Fruit fly (Drosophila melanogaster) whole organism, wandering third instar larva: ENCODE measurements around the gene CG31099.

Experiments
- Abd-B ChIP-seq: fragments of >200 bp; optimal IDR thresholded peaks from 2 replicates; lab custom pipeline; 2017; ENCODE audit warnings: missing biosample characterization, missing genetic modification characterization
- CG32264 ChIP-seq: fragments of 200-800 bp; sonication (Bioruptor generic); optimal IDR thresholded peaks from 2 replicates; lab custom pipeline; 2016; ENCODE audit warnings: missing biosample characterization, missing genetic modification characterization
- CG9705 ChIP-seq: fragments of 200-800 bp; sonication (Bioruptor generic); optimal IDR thresholded peaks from 2 replicates; lab custom pipeline; 2018; ENCODE audit warnings: missing biosample characterization, mild to moderate bottlenecking, missing genetic modification characterization
- CrebA ChIP-seq: fragments of 200-800 bp; sonication (Bioruptor generic); optimal IDR thresholded peaks from 2 replicates; lab custom pipeline; 2016; ENCODE audit warnings: missing biosample characterization, mild to moderate bottlenecking, missing genetic modification characterization, borderline replicate concordance
- Dif ChIP-seq: fragments of 200-275, 200-300 bp; sonication (Bioruptor generic); optimal IDR thresholded peaks from 2 replicates; lab custom pipeline; 2018; ENCODE audit warnings: missing biosample characterization, missing genetic modification characterization; ENCODE audit not compliant: partially characterized antibody
- HLH106 ChIP-seq: fragments of 200-800 bp; optimal IDR thresholded peaks from 3 replicates; lab custom pipeline; 2019; ENCODE audit warnings: missing biosample characterization, mild to moderate bottlenecking, missing genetic modification characterization, moderate library complexity
- Hnf4 ChIP-seq: fragments of 200-800 bp; sonication (Bioruptor generic); optimal IDR thresholded peaks from 2 replicates; lab custom pipeline; 2016; ENCODE audit warnings: missing biosample characterization, mild to moderate bottlenecking, missing genetic modification characterization
- Hr78 ChIP-seq: fragments of >200 bp; optimal IDR thresholded peaks from 2 replicates; lab custom pipeline; 2017; ENCODE audit warnings: missing biosample characterization, missing genetic modification characterization
- Hr83 ChIP-seq: fragments of 200-300 bp; sonication (Bioruptor generic); optimal IDR thresholded peaks from 2 replicates; lab custom pipeline; 2016; ENCODE audit warnings: missing biosample characterization, mild to moderate bottlenecking, missing genetic modification characterization, moderate library complexity; ENCODE audit not compliant: poor library complexity, severe bottlenecking
- Jra ChIP-seq: sonication (Bioruptor generic); optimal IDR thresholded peaks from 2 replicates; lab custom pipeline; 2016; ENCODE audit warnings: missing biosample characterization, missing genetic modification characterization
- Myc ChIP-seq: fragments of >200 bp; optimal IDR thresholded peaks from 2 replicates; lab custom pipeline; 2017
- N ChIP-seq: fragments of >200 bp; optimal IDR thresholded peaks from 2 replicates; lab custom pipeline; 2018; ENCODE audit warnings: missing biosample characterization, missing external identifiers, missing genetic modification characterization
- OdsH ChIP-seq: fragments of 200-800 bp; sonication (Bioruptor generic); optimal IDR thresholded peaks from 2 replicates; lab custom pipeline; 2016; ENCODE audit warnings: missing biosample characterization, mild to moderate bottlenecking, missing genetic modification characterization
- Rel ChIP-seq, 2 experiments: fragments of 200-800 bp; sonication (Bioruptor generic) in 1 of 2; optimal IDR thresholded peaks; 2 replicates in 1 of 2; 3 replicates in 1 of 2; lab custom pipeline; 2016 to 2019; ENCODE audit warnings: mild to moderate bottlenecking in 2 of 2, missing biosample characterization in 2 of 2, missing genetic modification characterization in 2 of 2, moderate library complexity in 1 of 2
- Sp1 ChIP-seq: fragments of 200-800 bp; sonication (Bioruptor generic); optimal IDR thresholded peaks from 3 replicates; lab custom pipeline; 2019; ENCODE audit warnings: missing biosample characterization, mild to moderate bottlenecking, missing genetic modification characterization, moderate library complexity
- Vsx2 ChIP-seq: fragments of 200-300, 225-300 bp; sonication (Bioruptor generic); optimal IDR thresholded peaks from 2 replicates; lab custom pipeline; 2018; ENCODE audit warnings: missing biosample characterization, missing genetic modification characterization; ENCODE audit not compliant: partially characterized antibody
- br ChIP-seq: fragments of 200-800 bp; sonication (Bioruptor generic); optimal IDR thresholded peaks from 2 replicates; lab custom pipeline; 2016; ENCODE audit warnings: missing biosample characterization, missing genetic modification characterization
- brk ChIP-seq: fragments of 200-800 bp; sonication (Bioruptor generic); optimal IDR thresholded peaks from 2 replicates; lab custom pipeline; 2016; ENCODE audit warnings: missing biosample characterization, mild to moderate bottlenecking, missing genetic modification characterization
- dl ChIP-seq, 2 experiments: fragments of 175-275, 200-275 bp in 1 of 2; fragments of 200-275 bp in 1 of 2; sonication (Bioruptor generic); optimal IDR thresholded peaks; lab custom pipeline; 2018; ENCODE audit warnings: mild to moderate bottlenecking in 2 of 2, missing biosample characterization in 2 of 2, missing genetic modification characterization in 2 of 2, moderate library complexity in 2 of 2; ENCODE audit not compliant: partially characterized antibody in 2 of 2, insufficient read depth in 1 of 2
- dmrt93B ChIP-seq: fragments of 200-800 bp; sonication (Bioruptor generic); optimal IDR thresholded peaks from 2 replicates; lab custom pipeline; 2018; ENCODE audit warnings: missing biosample characterization, mild to moderate bottlenecking, missing genetic modification characterization
- dsf ChIP-seq: sonication (Bioruptor generic); optimal IDR thresholded peaks from 2 replicates; lab custom pipeline; 2016; ENCODE audit warnings: missing biosample characterization, missing genetic modification characterization, borderline replicate concordance
- ey ChIP-seq: fragments of 200-800 bp; sonication (Bioruptor generic); optimal IDR thresholded peaks from 2 replicates; lab custom pipeline; 2016; ENCODE audit warnings: missing biosample characterization, missing genetic modification characterization
- foxo ChIP-seq, 2 experiments: fragments of 200-800 bp; sonication (Bioruptor generic); optimal IDR thresholded peaks; 2 replicates in 1 of 2; 3 replicates in 1 of 2; lab custom pipeline; 2016 to 2017; ENCODE audit warnings: missing biosample characterization in 2 of 2, missing genetic modification characterization in 2 of 2
- fru ChIP-seq: fragments of 200-800 bp; sonication (Bioruptor generic); optimal IDR thresholded peaks from 3 replicates; lab custom pipeline; 2016; ENCODE audit warnings: missing biosample characterization, mild to moderate bottlenecking, missing genetic modification characterization
- h ChIP-seq: fragments of 200-800 bp; sonication (Bioruptor generic); optimal IDR thresholded peaks from 3 replicates; lab custom pipeline; 2016; ENCODE audit warnings: missing biosample characterization, mild to moderate bottlenecking, missing genetic modification characterization
- jim ChIP-seq: fragments of 175-275, 200-325 bp; sonication (Bioruptor generic); optimal IDR thresholded peaks from 2 replicates; lab custom pipeline; 2016; ENCODE audit warnings: missing biosample characterization, mild to moderate bottlenecking, missing genetic modification characterization
- lola ChIP-seq: fragments of >200 bp; optimal IDR thresholded peaks from 2 replicates; lab custom pipeline; 2017; ENCODE audit warnings: missing biosample characterization, missing genetic modification characterization
- pan ChIP-seq: fragments of >200 bp; optimal IDR thresholded peaks from 2 replicates; lab custom pipeline; 2017
- psq ChIP-seq: fragments of 200-800 bp; sonication (Bioruptor generic); optimal IDR thresholded peaks from 3 replicates; lab custom pipeline; 2017; ENCODE audit warnings: missing biosample characterization, mild to moderate bottlenecking, missing genetic modification characterization, moderate library complexity
- rgr ChIP-seq: fragments of 200-800 bp; sonication (Bioruptor generic); optimal IDR thresholded peaks from 3 replicates; lab custom pipeline; 2016; ENCODE audit warnings: missing biosample characterization, mild to moderate bottlenecking, missing genetic modification characterization
- sage ChIP-seq: fragments of 200-800 bp; sonication (Bioruptor generic); optimal IDR thresholded peaks from 2 replicates; lab custom pipeline; 2016; ENCODE audit warnings: missing biosample characterization, mild to moderate bottlenecking, missing genetic modification characterization
- sv ChIP-seq: fragments of 200-800 bp; sonication (Bioruptor generic); optimal IDR thresholded peaks from 3 replicates; lab custom pipeline; 2016; ENCODE audit warnings: missing biosample characterization, missing genetic modification characterization
- tai ChIP-seq: sonication (Bioruptor generic); optimal IDR thresholded peaks from 2 replicates; lab custom pipeline; 2016; ENCODE audit warnings: missing biosample characterization, missing genetic modification characterization
- usp ChIP-seq: fragments of >200 bp; optimal IDR thresholded peaks from 2 replicates; lab custom pipeline; 2017; ENCODE audit warnings: missing biosample characterization, missing genetic modification characterization
- woc ChIP-seq: sonication (Bioruptor generic); optimal IDR thresholded peaks from 2 replicates; lab custom pipeline; 2016; ENCODE audit warnings: missing biosample characterization, mild to moderate bottlenecking, missing genetic modification characterization

The CG31099 gene

dm6 chr3R:25300575-25300974 is 10.2 kb downstream of the CG31099 start, which contains the start of gene CG13659:
TSS of gene CG13659 (plus strand) at chr3R:25300891.
- TF ChIP-seq sage (GFP tag; lab: Kevin White, UChicago) (no peak), HLH106 (tag; lab: Kevin White, UChicago) (no peak), tai (no peak), dsf (GFP tag; lab: Kevin White, UChicago) (no peak), dl (GFP tag; optimal IDR thresholded peaks at IDR 0.05; lab: Kevin White, UChicago; ENCODE audit: insufficient read depth in 1 of 2, partially characterized antibody in 2 of 2) (no peak), usp (GFP tag; lab: Kevin White, UChicago) (no peak), h (GFP tag; lab: Kevin White, UChicago) (no peak), rgr (GFP tag; lab: Kevin White, UChicago) (no peak), N (GFP tag; lab: Kevin White, UChicago) (no peak), dmrt93B (GFP tag; lab: Kevin White, UChicago) (no peak), OdsH (GFP tag; lab: Kevin White, UChicago) (no peak)

- no peak for TF ChIP-seq sv (GFP tag; lab: Kevin White, UChicago)
- TF ChIP-seq CG9705: no peak
- no peak for TF ChIP-seq h (GFP tag; lab: Kevin White, UChicago)
- no peak for TF ChIP-seq brk (GFP tag; lab: Kevin White, UChicago)
- no peak for TF ChIP-seq Vsx2 (GFP tag; lab: Kevin White, UChicago)
- TF ChIP-seq lola: no peak
- no peak for TF ChIP-seq pan
- no peak for TF ChIP-seq rgr (GFP tag; lab: Kevin White, UChicago)
- TF ChIP-seq sage (GFP tag; lab: Kevin White, UChicago): no peak
- no peak for TF ChIP-seq Abd-B (GFP tag; lab: Kevin White, UChicago)
- TF ChIP-seq Sp1 (GFP tag; lab: Kevin White, UChicago): no peak
- no peak for TF ChIP-seq OdsH (GFP tag; lab: Kevin White, UChicago)
- no peak for TF ChIP-seq ey
- no peak for TF ChIP-seq tai
- TF ChIP-seq, all 38 proteins: peak for 0
Observed at dm6 chr3R:25299507-25299964, 11.2 kb downstream of the CG31099 start, which contains the start of gene CG31288. TSS of gene CG31288 (minus strand) at chr3R:25299557.

dm6 chr3R:25297678-25298077 is 13.1 kb downstream of the CG31099 start, which contains the start of gene CG31097:
TSS of gene CG31097 (minus strand) at chr3R:25297778.
- TF ChIP-seq Hr78 (GFP tag; lab: Kevin White, UChicago) (no peak), br (GFP tag; lab: Kevin White, UChicago) (no peak), HLH106 (tag; lab: Kevin White, UChicago) (no peak), CG32264 (no peak), woc (GFP tag; lab: Kevin White, UChicago) (no peak), CrebA (GFP tag; lab: Kevin White, UChicago) (no peak), Hr83 (no peak), pan (no peak), jim (GFP tag; lab: Kevin White, UChicago) (no peak), sage (GFP tag; lab: Kevin White, UChicago) (no peak), OdsH (GFP tag; lab: Kevin White, UChicago) (no peak), sv (GFP tag; lab: Kevin White, UChicago) (no peak), usp (GFP tag; lab: Kevin White, UChicago) (no peak), h (GFP tag; lab: Kevin White, UChicago) (no peak), Sp1 (GFP tag; lab: Kevin White, UChicago) (no peak)

- TF ChIP-seq Myc (lab: Kevin White, UChicago) (no peak), lola (no peak), br (GFP tag; lab: Kevin White, UChicago) (peak; percentile 14), dl (GFP tag; optimal IDR thresholded peaks at IDR 0.05; lab: Kevin White, UChicago; ENCODE audit: insufficient read depth in 1 of 2, partially characterized antibody in 2 of 2) (peak in 1 of 2 experiments; percentile 60), Hnf4 (GFP tag; lab: Kevin White, UChicago) (peak; percentile 40), sv (GFP tag; lab: Kevin White, UChicago) (no peak), usp (GFP tag; lab: Kevin White, UChicago) (no peak), N (GFP tag; lab: Kevin White, UChicago) (no peak), h (GFP tag; lab: Kevin White, UChicago) (peak; percentile 93), dmrt93B (GFP tag; lab: Kevin White, UChicago) (no peak), psq (GFP tag; lab: Kevin White, UChicago) (no peak), fru (GFP tag; lab: Kevin White, UChicago) (peak; percentile 39), foxo (GFP tag; optimal IDR thresholded peaks at IDR 0.05; lab: Kevin White, UChicago) (no peak), OdsH (GFP tag; lab: Kevin White, UChicago) (no peak), sage (GFP tag; lab: Kevin White, UChicago) (peak; percentile 7), ey (no peak), Hr78 (GFP tag; lab: Kevin White, UChicago) (no peak), Jra (GFP tag; lab: Kevin White, UChicago) (peak; percentile 32), Vsx2 (GFP tag; lab: Kevin White, UChicago) (peak; percentile 37), Rel (GFP tag; optimal IDR thresholded peaks at IDR 0.05; lab: Kevin White, UChicago) (no peak), Rel (tag; optimal IDR thresholded peaks at IDR 0.05; lab: Kevin White, UChicago) (peak; percentile 84), dsf (GFP tag; lab: Kevin White, UChicago) (no peak), rgr (GFP tag; lab: Kevin White, UChicago) (peak; percentile 33), CrebA (GFP tag; lab: Kevin White, UChicago) (peak; percentile 82), Dif (GFP tag; lab: Kevin White, UChicago) (peak; percentile 7), Hr83 (peak; percentile 12), brk (GFP tag; lab: Kevin White, UChicago) (no peak)
Observed at dm6 chr3R:25295320-25296020, 15.3 kb downstream of the CG31099 start, which contains the start of gene CG31102. TSS of gene CG31102 (minus strand) at chr3R:25295594.
